Fruit fly (Drosophila melanogaster): ENCODE results near the gene CG10177.
A peak's percentile ranks its signal among the peaks of the same experiment; 100 is the strongest.

DNA sequence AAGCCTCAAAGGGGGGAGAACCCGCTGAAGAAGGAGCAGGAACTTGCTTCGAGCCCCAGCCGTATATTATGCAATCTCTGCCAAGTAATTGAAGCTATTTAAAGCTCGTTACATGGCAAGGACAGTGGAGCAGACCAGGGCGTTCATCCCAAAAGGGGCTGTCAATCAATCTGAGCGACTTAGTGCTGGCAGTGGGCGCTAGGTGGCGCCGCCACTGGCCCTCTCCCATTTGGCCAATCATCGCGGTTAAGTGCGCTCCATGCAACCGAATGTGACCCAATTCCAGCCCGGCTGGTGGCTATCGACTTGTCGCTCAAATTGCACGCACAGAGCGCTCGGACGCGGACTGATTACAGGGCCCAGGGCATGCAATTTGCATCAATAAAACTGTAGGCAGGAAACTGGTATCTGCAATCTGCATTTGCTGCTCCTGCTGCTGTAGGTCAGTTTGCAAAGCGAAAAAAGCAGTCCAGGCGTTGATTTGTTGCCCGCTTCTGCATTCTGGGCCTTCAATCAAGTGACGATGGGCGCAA is 11.9 kb downstream of the CG10177 start:
- TF ChIP-seq gl (tag; optimal IDR thresholded peaks at IDR 0.05) (no peak), Pif1A (GFP tag; optimal IDR thresholded peaks at IDR 0.05) (no peak), CG8301 (tag; optimal IDR thresholded peaks at IDR 0.05) (no peak), fd96Ca (GFP tag; IDR thresholded peaks at IDR 0.05) (no peak), CG8159 (tag; optimal IDR thresholded peaks at IDR 0.05) (no peak), Snoo (tag; optimal IDR thresholded peaks at IDR 0.05) (no peak), Ets98B (GFP tag; IDR thresholded peaks at IDR 0.05) (no peak), EcR (GFP tag; optimal IDR thresholded peaks at IDR 0.05) (peak; percentile 52), D1 (tag; optimal IDR thresholded peaks at IDR 0.05) (no peak), CG32121 (GFP tag; IDR thresholded peaks at IDR 0.05) (no peak)
